Worm (Caenorhabditis elegans) whole organism, L2 larva: ENCODE data around the gene npr-20.

ENCODE experiments used
- C34F6.9 ChIP-seq: fragments of 150-350 bp; optimal IDR thresholded peaks from 2 replicates; lab custom pipeline; 2014; ENCODE audit warnings: missing biosample characterization, missing genetic modification characterization
- F13H6.1 ChIP-seq: sonication (generic microtip); optimal IDR thresholded peaks from 2 replicates; lab custom pipeline; 2016; ENCODE audit warnings: missing genetic modification characterization, missing compliant biosample characterization
- ZK546.5 ChIP-seq: sonication (generic microtip); optimal IDR thresholded peaks from 2 replicates; lab custom pipeline; 2017; ENCODE audit warnings: missing biosample characterization, missing genetic modification characterization
- alr-1 ChIP-seq: fragments of 150-350 bp; optimal IDR thresholded peaks from 2 replicates; lab custom pipeline; 2014; ENCODE audit warnings: missing biosample characterization, missing genetic modification characterization
- aly-2 ChIP-seq: fragments of 150-350 bp; optimal IDR thresholded peaks from 2 replicates; lab custom pipeline; 2014; ENCODE audit warnings: missing biosample characterization, missing genetic modification characterization
- blmp-1 ChIP-seq: sonication (generic microtip); optimal IDR thresholded peaks from 2 replicates; lab custom pipeline; 2017; ENCODE audit warnings: missing genetic modification characterization, mild to moderate bottlenecking, missing compliant biosample characterization, antibody characterized with exemption, moderate library complexity; ENCODE audit not compliant: insufficient read depth
- ceh-16 ChIP-seq: fragments of 150-350 bp; optimal IDR thresholded peaks from 2 replicates; lab custom pipeline; 2014; ENCODE audit warnings: missing biosample characterization, missing genetic modification characterization
- ceh-82 ChIP-seq: fragments of 150-350 bp; optimal IDR thresholded peaks from 2 replicates; lab custom pipeline; 2014; ENCODE audit warnings: missing biosample characterization, missing genetic modification characterization
- crh-2 ChIP-seq: sonication (generic microtip); optimal IDR thresholded peaks from 2 replicates; lab custom pipeline; 2017; ENCODE audit warnings: missing biosample characterization, missing genetic modification characterization
- dmd-4 ChIP-seq: sonication (generic microtip); optimal IDR thresholded peaks from 2 replicates; lab custom pipeline; 2017; ENCODE audit warnings: missing biosample characterization, missing genetic modification characterization
- fos-1 ChIP-seq: fragments of 150-350 bp; optimal IDR thresholded peaks from 2 replicates; lab custom pipeline; 2014; ENCODE audit warnings: missing biosample characterization, missing genetic modification characterization
- gmeb-1 ChIP-seq: fragments of 150-350 bp; optimal IDR thresholded peaks from 2 replicates; lab custom pipeline; 2014; ENCODE audit warnings: missing biosample characterization, missing genetic modification characterization
- lin-13 ChIP-seq: fragments of 150-350 bp; optimal IDR thresholded peaks from 2 replicates; lab custom pipeline; 2014; ENCODE audit warnings: missing biosample characterization, missing genetic modification reagents, missing genetic modification characterization
- lin-39 ChIP-seq: fragments of 150-350 bp; optimal IDR thresholded peaks from 2 replicates; lab custom pipeline; 2014; ENCODE audit warnings: missing biosample characterization, missing genetic modification reagents, missing genetic modification characterization
- lsy-2 ChIP-seq, 2 experiments: fragments of 150-350 bp in 1 of 2; sonication (generic microtip) in 1 of 2; optimal IDR thresholded peaks; 2 replicates each; lab custom pipeline; 2014 to 2017; ENCODE audit warnings: missing biosample characterization in 2 of 2, missing genetic modification characterization in 2 of 2
- mab-5 ChIP-seq: fragments of 150-350 bp; optimal IDR thresholded peaks from 2 replicates; lab custom pipeline; 2014; ENCODE audit warnings: missing biosample characterization, missing genetic modification characterization
- mbf-1 ChIP-seq: sonication (generic microtip); optimal IDR thresholded peaks from 2 replicates; lab custom pipeline; 2017; ENCODE audit warnings: missing biosample characterization, missing genetic modification characterization
- mdl-1 ChIP-seq, 2 experiments: fragments of 150-350 bp in 1 of 2; sonication (generic microtip) in 1 of 2; optimal IDR thresholded peaks; 2 replicates each; lab custom pipeline; 2017; ENCODE audit warnings: missing biosample characterization in 2 of 2, missing genetic modification characterization in 2 of 2
- nhr-11 ChIP-seq: fragments of 150-350 bp; optimal IDR thresholded peaks from 2 replicates; lab custom pipeline; 2014; ENCODE audit warnings: missing biosample characterization, missing genetic modification characterization
- nhr-12 ChIP-seq: fragments of 150-350 bp; optimal IDR thresholded peaks from 2 replicates; lab custom pipeline; 2014; ENCODE audit warnings: missing biosample characterization, missing genetic modification characterization
- nhr-129 ChIP-seq: fragments of 150-350 bp; optimal IDR thresholded peaks from 2 replicates; lab custom pipeline; 2014; ENCODE audit warnings: missing biosample characterization, missing genetic modification characterization
- nhr-21 ChIP-seq: fragments of 150-350 bp; optimal IDR thresholded peaks from 2 replicates; lab custom pipeline; 2014; ENCODE audit warnings: missing biosample characterization, missing genetic modification characterization
- nhr-23 ChIP-seq: fragments of 150-350 bp; optimal IDR thresholded peaks from 2 replicates; lab custom pipeline; 2014; ENCODE audit warnings: missing biosample characterization, missing genetic modification reagents, missing genetic modification characterization
- nhr-237 ChIP-seq: fragments of 150-350 bp; optimal IDR thresholded peaks from 2 replicates; lab custom pipeline; 2014; ENCODE audit warnings: missing biosample characterization, missing genetic modification characterization
- nhr-25 ChIP-seq: fragments of 150-350 bp; sonication (generic microtip); optimal IDR thresholded peaks from 3 replicates; lab custom pipeline; 2014; ENCODE audit warnings: missing biosample characterization, missing genetic modification characterization
- nhr-6 ChIP-seq: fragments of 150-350 bp; optimal IDR thresholded peaks from 2 replicates; lab custom pipeline; 2014; ENCODE audit warnings: missing biosample characterization, missing genetic modification characterization
- nhr-77 ChIP-seq: fragments of 150-350 bp; optimal IDR thresholded peaks from 2 replicates; lab custom pipeline; 2014; ENCODE audit warnings: missing biosample characterization, missing genetic modification characterization
- peb-1 ChIP-seq: fragments of 150-350 bp; optimal IDR thresholded peaks from 2 replicates; lab custom pipeline; 2014; ENCODE audit warnings: missing biosample characterization, missing genetic modification characterization
- skn-1 ChIP-seq: sonication (generic microtip); optimal IDR thresholded peaks from 2 replicates; lab custom pipeline; 2017; ENCODE audit warnings: missing biosample characterization, missing genetic modification characterization
- sma-3 ChIP-seq: sonication (generic microtip); optimal IDR thresholded peaks from 2 replicates; lab custom pipeline; 2016; ENCODE audit warnings: missing genetic modification reagents, missing genetic modification characterization, missing compliant biosample characterization
- sma-9 ChIP-seq, 2 experiments: fragments of 150-350 bp in 1 of 2; sonication (generic microtip) in 1 of 2; optimal IDR thresholded peaks; 2 replicates each; lab custom pipeline; 2014 to 2016; ENCODE audit warnings: missing genetic modification characterization in 2 of 2, mild to moderate bottlenecking in 1 of 2, missing biosample characterization in 1 of 2, missing compliant biosample characterization in 1 of 2, missing genetic modification reagents in 1 of 2, moderate library complexity in 1 of 2
- snpc-4 ChIP-seq: fragments of 150-350 bp; optimal IDR thresholded peaks from 2 replicates; lab custom pipeline; 2014; ENCODE audit warnings: missing biosample characterization, missing genetic modification characterization
- unc-39 ChIP-seq: fragments of 150-350 bp; optimal IDR thresholded peaks from 2 replicates; lab custom pipeline; 2014; ENCODE audit warnings: missing biosample characterization, missing genetic modification characterization
- unc-55 ChIP-seq: fragments of 150-350 bp; sonication (generic microtip); optimal IDR thresholded peaks from 3 replicates; lab custom pipeline; 2014; ENCODE audit warnings: missing biosample characterization, missing genetic modification reagents, missing genetic modification characterization
- zag-1 ChIP-seq: fragments of 150-350 bp; optimal IDR thresholded peaks from 2 replicates; lab custom pipeline; 2014; ENCODE audit warnings: missing biosample characterization, missing genetic modification characterization
- ztf-1 ChIP-seq: fragments of 200-800 bp; sonication (Bioruptor generic); conservative IDR thresholded peaks from 2 replicates; pipeline ENCODE4 v1.3.6; 2022; ENCODE audit warnings: missing genetic modification characterization, missing compliant biosample characterization
- ztf-11 ChIP-seq: sonication (generic microtip); optimal IDR thresholded peaks from 2 replicates; lab custom pipeline; 2017; ENCODE audit warnings: missing biosample characterization, missing genetic modification characterization
- ztf-4 ChIP-seq: fragments of 150-350 bp; optimal IDR thresholded peaks from 2 replicates; lab custom pipeline; 2014; ENCODE audit warnings: missing biosample characterization, missing genetic modification characterization

Gene npr-20

ce11 chrII:8891042-8891441 is 26.1 kb upstream of the npr-20 start:
- no peak for TF ChIP-seq unc-39 (tag; lab: Kevin White, UChicago)
- peak in 1 of 2 experiments; percentile 39 for TF ChIP-seq lsy-2 (tag; optimal IDR thresholded peaks at IDR 0.05; lab: Kevin White, UChicago)

ce11 chrII:8890530-8890929 is 25.6 kb upstream of the npr-20 start:
- no peak for TF ChIP-seq sma-3 (GFP tag; lab: Kevin White, UChicago)
- TF ChIP-seq nhr-21 (tag; lab: Kevin White, UChicago) = no peak
- TF ChIP-seq nhr-23 (tag; lab: Kevin White, UChicago) = no peak
- no peak for TF ChIP-seq ceh-82 (tag; lab: Kevin White, UChicago)
- TF ChIP-seq ztf-1 (GFP tag; lab: Robert Waterston, UW) = no peak
- TF ChIP-seq ztf-11 = no peak
- no peak for TF ChIP-seq gmeb-1 (tag; lab: Kevin White, UChicago)
- TF ChIP-seq lin-13 (GFP tag; lab: Kevin White, UChicago) = no peak
- TF ChIP-seq crh-2 (tag; lab: Kevin White, UChicago) = no peak
- no peak for TF ChIP-seq mab-5 (tag; lab: Kevin White, UChicago)
- TF ChIP-seq blmp-1 = no peak
- TF ChIP-seq mdl-1 (tag; optimal IDR thresholded peaks at IDR 0.05; lab: Kevin White, UChicago) = no peak
- TF ChIP-seq ZK546.5 (tag; lab: Kevin White, UChicago) = no peak
- no peak for TF ChIP-seq ztf-4
- TF ChIP-seq dmd-4 (tag; lab: Kevin White, UChicago) = no peak
- no peak for TF ChIP-seq sma-9 (GFP tag; optimal IDR thresholded peaks at IDR 0.05; lab: Kevin White, UChicago)
- TF ChIP-seq sma-9 (tag; optimal IDR thresholded peaks at IDR 0.05; lab: Kevin White, UChicago) = no peak
- TF ChIP-seq alr-1 (tag; lab: Kevin White, UChicago) = no peak
- TF ChIP-seq nhr-77 (tag; lab: Kevin White, UChicago) = no peak

ce11 chrII:8890017-8890416 is 25.0 kb upstream of the npr-20 start:
- no peak for TF ChIP-seq F13H6.1 (tag; lab: Kevin White, UChicago)
- TF ChIP-seq lsy-2 (tag; optimal IDR thresholded peaks at IDR 0.05; lab: Kevin White, UChicago) = no peak
- TF ChIP-seq snpc-4 (tag; lab: Kevin White, UChicago) = no peak
- no peak for TF ChIP-seq C34F6.9 (tag; lab: Kevin White, UChicago)
- TF ChIP-seq nhr-25 = no peak
- TF ChIP-seq, all 48 proteins: peak for 0

ce11 chrII:8889589-8889988 is 24.6 kb upstream of the npr-20 start:
- no peak for TF ChIP-seq ceh-16
- no peak for TF ChIP-seq ZK546.5 (tag; lab: Kevin White, UChicago)
- TF ChIP-seq nhr-12 (tag; lab: Kevin White, UChicago) = no peak
- TF ChIP-seq nhr-6 (tag; lab: Kevin White, UChicago) = no peak

- TF ChIP-seq nhr-25 = no peak
- no peak for TF ChIP-seq alr-1 (tag; lab: Kevin White, UChicago)
- TF ChIP-seq dmd-4 (tag; lab: Kevin White, UChicago) = no peak
- peak; percentile 29 for TF ChIP-seq gmeb-1 (tag; lab: Kevin White, UChicago)
- peak; percentile 67 for TF ChIP-seq C34F6.9 (tag; lab: Kevin White, UChicago)
- peak; percentile 24 for TF ChIP-seq nhr-129 (tag; lab: Kevin White, UChicago)
- peak; percentile 42 for TF ChIP-seq sma-3 (GFP tag; lab: Kevin White, UChicago)
- no peak for TF ChIP-seq peb-1
- TF ChIP-seq mab-5 (tag; lab: Kevin White, UChicago) = no peak
- no peak for TF ChIP-seq F13H6.1 (tag; lab: Kevin White, UChicago)
- TF ChIP-seq nhr-237 = no peak
- TF ChIP-seq nhr-11 (tag; lab: Kevin White, UChicago) = no peak
- no peak for TF ChIP-seq ZK546.5 (tag; lab: Kevin White, UChicago)
- no peak for TF ChIP-seq ceh-82 (tag; lab: Kevin White, UChicago)
- peak; percentile 25 for TF ChIP-seq lin-13 (GFP tag; lab: Kevin White, UChicago)
- no peak for TF ChIP-seq mbf-1 (tag; lab: Kevin White, UChicago)
- no peak for TF ChIP-seq aly-2 (tag; lab: Kevin White, UChicago)
- no peak for TF ChIP-seq skn-1 (tag; lab: Kevin White, UChicago)
- TF ChIP-seq lin-39 (tag; lab: Kevin White, UChicago) = no peak
- TF ChIP-seq nhr-21 (tag; lab: Kevin White, UChicago) = peak; percentile 4
- peak; percentile 89 to 98 for TF ChIP-seq lsy-2 (tag; optimal IDR thresholded peaks at IDR 0.05; lab: Kevin White, UChicago)
- TF ChIP-seq crh-2 (tag; lab: Kevin White, UChicago) = peak; percentile 42
- peak; percentile 85 for TF ChIP-seq unc-55 (GFP tag; lab: Kevin White, UChicago)
- peak; percentile 1 for TF ChIP-seq fos-1 (tag; lab: Kevin White, UChicago)
- TF ChIP-seq zag-1 (tag; lab: Kevin White, UChicago) = no peak
- TF ChIP-seq, all 48 proteins: peak for 10
Observed at ce11 chrII:8884262-8884949, 19.4 kb upstream of the npr-20 start, which contains the start of the genes T07D4.5 and ddx-19. TSS of gene T07D4.5 (minus strand) at chrII:8884332. TSS of gene ddx-19 (plus strand) at chrII:8884899.
